Fruit fly (Drosophila melanogaster) whole organism, embryonic: ENCODE results near the gene PIG-Wb.

Source experiments
- CG10321 ChIP-seq: fragments of 200-800 bp; sonication (Bioruptor generic); IDR thresholded peaks from 2 replicates; pipeline ENCODE4 v1.3.6; 2022; ENCODE audit warnings: missing biosample characterization, missing genetic modification characterization
- CG11247 ChIP-seq: fragments of 200-800 bp; sonication (Bioruptor generic); IDR thresholded peaks from 2 replicates; pipeline ENCODE4 v1.3.6; 2022; ENCODE audit warnings: missing biosample characterization, missing genetic modification characterization
- CG12236 ChIP-seq: fragments of 200-800 bp; sonication (Bioruptor generic); optimal IDR thresholded peaks from 2 replicates; lab custom pipeline; 2016; ENCODE audit warnings: missing biosample characterization, missing genetic modification characterization
- CG12744 ChIP-seq: fragments of 200-800 bp; sonication (Bioruptor generic); optimal IDR thresholded peaks from 2 replicates; lab custom pipeline; 2016; ENCODE audit warnings: missing biosample characterization, missing genetic modification characterization
- CG13894 ChIP-seq: fragments of 200-800 bp; sonication (Bioruptor generic); optimal IDR thresholded peaks from 3 replicates; lab custom pipeline; 2018; ENCODE audit warnings: missing biosample characterization, mild to moderate bottlenecking, missing genetic modification characterization, moderate library complexity
- CG15601 ChIP-seq: fragments of 200-800 bp; sonication (Bioruptor generic); optimal IDR thresholded peaks from 3 replicates; lab custom pipeline; 2019; ENCODE audit warnings: missing biosample characterization, mild to moderate bottlenecking, missing genetic modification characterization, moderate library complexity
- CG15696 ChIP-seq: fragments of 200-800 bp; sonication (Bioruptor generic); optimal IDR thresholded peaks from 2 replicates; lab custom pipeline; 2019; ENCODE audit warnings: missing biosample characterization, mild to moderate bottlenecking, missing genetic modification characterization, moderate library complexity
- CG17912 ChIP-seq: fragments of 200-800 bp; sonication (Bioruptor generic); optimal IDR thresholded peaks from 2 replicates; lab custom pipeline; 2018; ENCODE audit warnings: missing biosample characterization, mild to moderate bottlenecking, missing genetic modification characterization
- CG34376 ChIP-seq: fragments of 200-800 bp; sonication (Bioruptor generic); optimal IDR thresholded peaks from 2 replicates; lab custom pipeline; 2018; ENCODE audit warnings: missing biosample characterization, mild to moderate bottlenecking, missing genetic modification characterization
- CG4328 ChIP-seq: fragments of 200-800 bp; sonication (Bioruptor generic); optimal IDR thresholded peaks from 3 replicates; lab custom pipeline; 2017; ENCODE audit warnings: missing biosample characterization, missing genetic modification reagents, missing genetic modification characterization
- CG5180 ChIP-seq: fragments of 200-800 bp; sonication (Bioruptor generic); optimal IDR thresholded peaks from 3 replicates; lab custom pipeline; 2017; ENCODE audit warnings: missing biosample characterization, missing genetic modification characterization, mild to moderate bottlenecking, moderate library complexity, missing genetic modification reagents
- CG7745 ChIP-seq: fragments of 200-800 bp; sonication (Bioruptor generic); optimal IDR thresholded peaks from 2 replicates; lab custom pipeline; 2018; ENCODE audit warnings: missing biosample characterization, mild to moderate bottlenecking, missing genetic modification characterization, moderate library complexity
- CG7928 ChIP-seq: fragments of 200-800 bp; sonication (Bioruptor generic); optimal IDR thresholded peaks from 2 replicates; lab custom pipeline; 2017; ENCODE audit warnings: missing biosample characterization, mild to moderate bottlenecking, missing genetic modification characterization
- CG8290 ChIP-seq, 3 experiments: fragments of 200-800 bp; sonication (Bioruptor generic); optimal IDR thresholded peaks; 2 replicates each; lab custom pipeline; 2016 to 2019; ENCODE audit warnings: missing biosample characterization in 3 of 3, missing genetic modification characterization in 3 of 3, mild to moderate bottlenecking in 2 of 3, moderate library complexity in 1 of 3
- CG8388 ChIP-seq: fragments of 200-800 bp; sonication (Bioruptor generic); optimal IDR thresholded peaks from 2 replicates; lab custom pipeline; 2019; ENCODE audit warnings: missing biosample characterization, mild to moderate bottlenecking, missing genetic modification characterization, moderate library complexity
- CG9215 ChIP-seq: fragments of 200-800 bp; sonication (Bioruptor generic); IDR thresholded peaks from 2 replicates; pipeline ENCODE4 v1.3.6; 2022; ENCODE audit warnings: missing biosample characterization, missing genetic modification characterization
- CG9437 ChIP-seq: fragments of 200-800 bp; sonication (Bioruptor generic); optimal IDR thresholded peaks from 2 replicates; lab custom pipeline; 2018; ENCODE audit warnings: missing biosample characterization, mild to moderate bottlenecking, missing genetic modification characterization
- CoRest ChIP-seq: fragments of 200-800 bp; sonication (Bioruptor generic); optimal IDR thresholded peaks from 3 replicates; lab custom pipeline; 2018; ENCODE audit warnings: missing biosample characterization, mild to moderate bottlenecking, missing genetic modification characterization, moderate library complexity
- D19B ChIP-seq: fragments of 200-800 bp; sonication (Bioruptor generic); optimal IDR thresholded peaks from 2 replicates; lab custom pipeline; 2017; ENCODE audit warnings: missing biosample characterization, mild to moderate bottlenecking, missing genetic modification characterization
- HLH4C ChIP-seq: fragments of 200-800 bp; sonication (Bioruptor generic); IDR thresholded peaks from 3 replicates; pipeline ENCODE4 v1.3.6; 2022; ENCODE audit warnings: missing biosample characterization, missing genetic modification characterization; ENCODE audit not compliant: partially characterized antibody
- Hey ChIP-seq: fragments of 200-800 bp; sonication (Bioruptor generic); optimal IDR thresholded peaks from 3 replicates; lab custom pipeline; 2018; ENCODE audit warnings: missing biosample characterization, mild to moderate bottlenecking, missing genetic modification characterization
- Hr78 ChIP-seq, 2 experiments: fragments of 200-800 bp in 1 of 2; fragments of >200 bp in 1 of 2; sonication (Bioruptor generic) in 1 of 2; optimal IDR thresholded peaks; 2 replicates each; lab custom pipeline; 2017 to 2019; ENCODE audit warnings: missing biosample characterization in 2 of 2, missing genetic modification characterization in 2 of 2, mild to moderate bottlenecking in 1 of 2, moderate library complexity in 1 of 2
- Mad ChIP-seq: fragments of 200-800 bp; sonication (Bioruptor generic); optimal IDR thresholded peaks from 2 replicates; lab custom pipeline; 2016; ENCODE audit warnings: missing biosample characterization, missing genetic modification characterization
- Mes4 ChIP-seq: fragments of 200-800 bp; sonication (Bioruptor generic); optimal IDR thresholded peaks from 2 replicates; lab custom pipeline; 2016; ENCODE audit warnings: missing biosample characterization, missing genetic modification characterization
- ab ChIP-seq: fragments of 200-800 bp; sonication (Bioruptor generic); optimal IDR thresholded peaks from 2 replicates; lab custom pipeline; 2016; ENCODE audit warnings: missing biosample characterization, missing genetic modification characterization
- bab2 ChIP-seq: fragments of 200-800 bp; sonication (Bioruptor generic); optimal IDR thresholded peaks from 2 replicates; lab custom pipeline; 2016; ENCODE audit warnings: missing biosample characterization, missing genetic modification characterization
- bbx ChIP-seq: fragments of 200-800 bp; sonication (Bioruptor generic); IDR thresholded peaks from 2 replicates; pipeline ENCODE4 v1.3.6; 2022; ENCODE audit warnings: missing biosample characterization, missing genetic modification characterization; ENCODE audit not compliant: partially characterized antibody
- bowl ChIP-seq: fragments of 200-800 bp; sonication (Bioruptor generic); IDR thresholded peaks from 2 replicates; pipeline ENCODE4 v1.3.6; 2022; ENCODE audit warnings: missing biosample characterization, missing genetic modification characterization
- cato ChIP-seq: fragments of 200-800 bp; sonication (Bioruptor generic); optimal IDR thresholded peaks from 2 replicates; lab custom pipeline; 2016; ENCODE audit warnings: missing biosample characterization, missing genetic modification characterization, borderline replicate concordance
- chn ChIP-seq: fragments of 200-800 bp; sonication (Bioruptor generic); optimal IDR thresholded peaks from 2 replicates; lab custom pipeline; 2016; ENCODE audit warnings: missing biosample characterization, missing genetic modification characterization
- dimm ChIP-seq: fragments of 200-800 bp; sonication (Bioruptor generic); IDR thresholded peaks from 2 replicates; pipeline ENCODE4 v1.3.6; 2022; ENCODE audit warnings: missing biosample characterization, missing genetic modification characterization
- emc ChIP-seq: fragments of 200-800 bp; sonication (Bioruptor generic); optimal IDR thresholded peaks from 2 replicates; lab custom pipeline; 2016; ENCODE audit warnings: missing biosample characterization, missing genetic modification characterization
- eve ChIP-seq, 2 experiments: fragments of >200 bp; optimal IDR thresholded peaks; 2 replicates each; lab custom pipeline; 2017; ENCODE audit warnings: missing biosample characterization in 2 of 2, missing genetic modification characterization in 2 of 2
- fru ChIP-seq: fragments of >200 bp; optimal IDR thresholded peaks from 2 replicates; lab custom pipeline; 2017
- gsb ChIP-seq: fragments of 200-800 bp; sonication (Bioruptor generic); IDR thresholded peaks from 2 replicates; pipeline ENCODE4 v1.3.6; 2022; ENCODE audit warnings: missing biosample characterization, missing genetic modification characterization
- gsb-n ChIP-seq: fragments of 200-800 bp; sonication (Bioruptor generic); optimal IDR thresholded peaks from 3 replicates; lab custom pipeline; 2018; ENCODE audit warnings: missing biosample characterization, mild to moderate bottlenecking, missing genetic modification characterization
- hb ChIP-seq: fragments of 200-800 bp; sonication (Bioruptor generic); IDR thresholded peaks from 3 replicates; pipeline ENCODE4 v1.3.6; 2022; ENCODE audit warnings: missing biosample characterization, missing genetic modification characterization; ENCODE audit not compliant: partially characterized antibody
- inv ChIP-seq: fragments of 200-800 bp; sonication (Bioruptor generic); IDR thresholded peaks from 2 replicates; pipeline ENCODE4 v1.3.6; 2022; ENCODE audit warnings: missing biosample characterization, missing genetic modification characterization; ENCODE audit not compliant: partially characterized antibody
- oc ChIP-seq: fragments of 200-800 bp; sonication (Bioruptor generic); optimal IDR thresholded peaks from 2 replicates; lab custom pipeline; 2018; ENCODE audit warnings: missing biosample characterization, mild to moderate bottlenecking, missing genetic modification characterization, moderate library complexity
- prd ChIP-seq, 3 experiments: fragments of >200 bp in 2 of 3; fragments of 200-800 bp in 1 of 3; sonication (Bioruptor generic) in 1 of 3; optimal IDR thresholded peaks in 2 of 3; IDR thresholded peaks in 1 of 3; 2 replicates in 2 of 3; 3 replicates in 1 of 3; pipeline versions ENCODE4 v1.3.6 to Lab custom; 2017 to 2022; ENCODE audit warnings: missing biosample characterization in 1 of 3, missing genetic modification characterization in 1 of 3
- sc ChIP-seq, 3 experiments: fragments of >200 bp in 2 of 3; fragments of 200-800 bp in 1 of 3; sonication (Bioruptor generic) in 1 of 3; optimal IDR thresholded peaks; 2 replicates in 2 of 3; 3 replicates in 1 of 3; lab custom pipeline; 2017; ENCODE audit warnings: mild to moderate bottlenecking in 1 of 3, missing biosample characterization in 1 of 3, missing genetic modification characterization in 1 of 3, missing genetic modification reagents in 1 of 3
- scrt ChIP-seq: fragments of 200-800 bp; sonication (Bioruptor generic); optimal IDR thresholded peaks from 2 replicates; lab custom pipeline; 2018; ENCODE audit warnings: missing biosample characterization, mild to moderate bottlenecking, missing genetic modification characterization, moderate library complexity
- sqz ChIP-seq: fragments of 200-800 bp; sonication (Bioruptor generic); optimal IDR thresholded peaks from 3 replicates; lab custom pipeline; 2018; ENCODE audit warnings: missing biosample characterization, mild to moderate bottlenecking, missing genetic modification characterization
- sug ChIP-seq: fragments of 200-800 bp; optimal IDR thresholded peaks from 2 replicates; lab custom pipeline; 2019; ENCODE audit warnings: missing biosample characterization, mild to moderate bottlenecking, missing genetic modification characterization, moderate library complexity
- tna ChIP-seq: fragments of 200-800 bp; sonication (Bioruptor generic); IDR thresholded peaks from 2 replicates; pipeline ENCODE4 v1.3.6; 2022; ENCODE audit warnings: missing biosample characterization, missing genetic modification characterization; ENCODE audit not compliant: partially characterized antibody
- z ChIP-seq: fragments of 200-800 bp; sonication (Bioruptor generic); IDR thresholded peaks from 3 replicates; pipeline ENCODE4 v1.3.6; 2022; ENCODE audit warnings: missing biosample characterization, missing genetic modification characterization

The PIG-Wb gene

DNA sequence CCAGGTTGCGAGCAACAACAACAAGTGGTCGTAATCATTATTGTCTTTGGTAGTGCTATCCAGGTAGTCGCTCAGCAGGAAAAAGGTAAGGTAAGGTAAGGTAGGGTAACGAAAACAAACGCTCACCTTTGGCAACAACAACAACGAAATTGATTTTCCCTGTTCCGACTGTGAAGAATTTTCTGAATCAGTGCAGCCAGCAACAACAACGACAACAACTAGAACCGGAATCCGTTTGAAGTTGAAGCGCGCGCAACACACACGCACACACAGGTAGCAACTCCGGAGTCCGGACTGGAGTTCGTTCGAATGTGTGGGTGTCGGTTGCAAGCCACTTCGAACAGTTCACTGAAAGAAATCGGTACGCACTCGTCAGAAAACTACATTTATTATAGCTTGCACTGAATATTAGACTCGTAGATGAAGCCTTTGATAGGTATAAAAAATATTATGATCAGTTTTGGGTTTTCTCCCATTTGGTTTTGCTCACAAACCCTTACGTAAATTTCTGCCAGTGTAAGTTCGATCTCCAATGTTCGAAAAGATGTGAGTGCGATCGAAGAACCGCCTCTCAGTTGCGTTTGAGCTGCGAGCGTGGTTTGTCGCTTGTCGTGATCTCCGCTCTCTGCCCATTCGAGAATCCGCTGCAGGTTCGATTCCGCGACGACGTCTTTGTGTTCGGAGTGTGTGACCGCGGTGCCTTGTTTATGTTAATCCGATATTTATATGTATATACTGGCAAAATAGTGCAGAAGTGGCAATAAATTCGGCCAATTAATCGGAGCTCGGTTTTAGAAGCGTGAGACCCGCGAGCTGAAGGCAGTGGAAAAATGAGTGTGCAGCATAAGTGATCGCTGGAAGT is 8.7 kb upstream of the PIG-Wb start, which contains the start of gene CG13921 (continued):
- TF ChIP-seq oc (tag; lab: Kevin White, UChicago) (peak; percentile 99), z (GFP tag; lab: Robert Waterston, UW) (peak; percentile 87), eve (GFP tag; optimal IDR thresholded peaks at IDR 0.05; lab: Kevin White, UChicago) (peak in 1 of 2 experiments; percentile 100), tna (GFP tag; lab: Robert Waterston, UW) (no peak), CG4328 (GFP tag; lab: Kevin White, UChicago) (peak; percentile 95), bbx (GFP tag; lab: Robert Waterston, UW) (no peak), CG8290 (GFP tag; optimal IDR thresholded peaks at IDR 0.05; lab: Kevin White, UChicago) (peak; percentile 100), CG8290 (tag; optimal IDR thresholded peaks at IDR 0.05; lab: Kevin White, UChicago) (peak; percentile 95 to 99), cato (peak; percentile 99), CG12744 (peak; percentile 99), CG7928 (peak; percentile 81), dimm (peak; percentile 97), bowl (GFP tag; lab: Robert Waterston, UW) (peak; percentile 96), CG5180 (GFP tag; lab: Kevin White, UChicago) (peak; percentile 100), chn (GFP tag; lab: Kevin White, UChicago) (peak; percentile 100), CG34376 (GFP tag; lab: Kevin White, UChicago) (peak; percentile 93), CG9215 (GFP tag; lab: Robert Waterston, UW) (peak; percentile 97), CG12236 (peak; percentile 98), sqz (GFP tag; lab: Kevin White, UChicago) (peak; percentile 98), Mes4 (GFP tag; lab: Kevin White, UChicago) (peak; percentile 98), CG9437 (GFP tag; lab: Kevin White, UChicago) (peak; percentile 92), CG13894 (tag; lab: Kevin White, UChicago) (peak; percentile 92), bab2 (GFP tag; lab: Kevin White, UChicago) (peak; percentile 99), CoRest (tag; lab: Kevin White, UChicago) (peak; percentile 99), HLH4C (GFP tag; lab: Robert Waterston, UW) (no peak), CG15696 (tag; lab: Kevin White, UChicago) (peak; percentile 100), CG7745 (tag; lab: Kevin White, UChicago) (peak; percentile 92), sug (tag; lab: Kevin White, UChicago) (peak; percentile 93), CG8388 (GFP tag; lab: Kevin White, UChicago) (peak; percentile 99), hb (no peak), CG17912 (GFP tag; lab: Kevin White, UChicago) (peak; percentile 87), Mad (GFP tag; lab: Kevin White, UChicago) (peak; percentile 99), Hr78 (GFP tag; optimal IDR thresholded peaks at IDR 0.05; lab: Kevin White, UChicago) (peak in 1 of 2 experiments; percentile 92), emc (peak; percentile 98), scrt (GFP tag; lab: Kevin White, UChicago) (peak; percentile 96), Hey (peak; percentile 87), inv (no peak), sc (optimal IDR thresholded peaks at IDR 0.05; lab: Kevin White, UChicago) (no peak), sc (GFP tag; optimal IDR thresholded peaks at IDR 0.05; lab: Kevin White, UChicago) (peak; percentile 98), gsb (peak; percentile 94), CG10321 (GFP tag; lab: Robert Waterston, UW) (peak; percentile 83), prd (optimal IDR thresholded peaks at IDR 0.05; lab: Kevin White, UChicago) (no peak), prd (GFP tag; IDR thresholded peaks at IDR 0.05; lab: Robert Waterston, UW) (peak; percentile 100), CG11247 (GFP tag; lab: Robert Waterston, UW) (peak; percentile 98), fru (lab: Kevin White, UChicago) (no peak), CG15601 (tag; lab: Kevin White, UChicago) (peak; percentile 97), D19B (GFP tag; lab: Kevin White, UChicago) (peak; percentile 93), gsb-n (tag; lab: Kevin White, UChicago) (peak; percentile 99), ab (peak; percentile 97)
